Worm (Caenorhabditis elegans) whole organism, midembryonic: ENCODE measurements around the gene F40H3.3.

Source experiments
- T22C8.4 ChIP-seq: fragments of 200-800 bp; sonication (Bioruptor generic); IDR thresholded peaks from 2 replicates; pipeline ENCODE4 v1.3.6; 2022; ENCODE audit warnings: missing genetic modification characterization, missing compliant biosample characterization
- cog-1 ChIP-seq: sonication (generic microtip); optimal IDR thresholded peaks from 2 replicates; lab custom pipeline; 2016; ENCODE audit warnings: missing genetic modification characterization, missing compliant biosample characterization
- flt-1 ChIP-seq: fragments of 200-800 bp; sonication (Bioruptor generic); IDR thresholded peaks from 2 replicates; pipeline ENCODE4 v1.3.6; 2022; ENCODE audit warnings: missing genetic modification characterization, missing compliant biosample characterization
- klf-2 ChIP-seq: fragments of 200-800 bp; sonication (Bioruptor generic); conservative IDR thresholded peaks from 2 replicates; pipeline ENCODE4 v1.3.6; 2022; ENCODE audit warnings: missing genetic modification reagents, missing genetic modification characterization, missing compliant biosample characterization
- med-1 ChIP-seq: sonication (generic microtip); optimal IDR thresholded peaks from 2 replicates; lab custom pipeline; 2017; ENCODE audit warnings: missing genetic modification characterization, mild to moderate bottlenecking, missing compliant biosample characterization, antibody characterized with exemption, missing genetic modification reagents; ENCODE audit not compliant: insufficient read depth
- ref-1 ChIP-seq: fragments of 200-800 bp; sonication (Bioruptor generic); conservative IDR thresholded peaks from 2 replicates; pipeline ENCODE4 v1.3.6; 2022; ENCODE audit warnings: missing genetic modification reagents, missing genetic modification characterization, missing compliant biosample characterization
- tab-1 ChIP-seq: fragments of 200-800 bp; sonication (Bioruptor generic); IDR thresholded peaks from 2 replicates; pipeline ENCODE4 v1.3.6; 2022; ENCODE audit warnings: missing genetic modification characterization, missing compliant biosample characterization
- ztf-23 ChIP-seq: fragments of 200-800 bp; sonication (Bioruptor generic); IDR thresholded peaks from 2 replicates; pipeline ENCODE4 v1.3.6; 2022; ENCODE audit warnings: missing genetic modification reagents, missing genetic modification characterization, missing compliant biosample characterization
- ztf-29 ChIP-seq: fragments of 200-800 bp; sonication (Bioruptor generic); IDR thresholded peaks from 2 replicates; pipeline ENCODE4 v1.3.6; 2022; ENCODE audit warnings: missing genetic modification reagents, missing genetic modification characterization, missing compliant biosample characterization

Gene F40H3.3

ce11 chrII:6171228-6171627 is at the start of gene F40H3.3:
Gene F40H3.3, plus strand, starts transcription at chrII:6171507.
- no peak for TF ChIP-seq ref-1 (GFP tag; lab: Robert Waterston, UW)
- TF ChIP-seq ztf-23 (GFP tag; lab: Robert Waterston, UW): no peak
- no peak for TF ChIP-seq klf-2 (GFP tag; lab: Robert Waterston, UW)
- TF ChIP-seq cog-1: no peak
- no peak for TF ChIP-seq flt-1 (GFP tag; lab: Robert Waterston, UW)
- no peak for TF ChIP-seq T22C8.4 (GFP tag; lab: Robert Waterston, UW)

- TF ChIP-seq ztf-29 (GFP tag; lab: Robert Waterston, UW) (no peak), med-1 (no peak), klf-2 (GFP tag; lab: Robert Waterston, UW) (no peak), ref-1 (GFP tag; lab: Robert Waterston, UW) (no peak), tab-1 (GFP tag; lab: Robert Waterston, UW) (no peak), T22C8.4 (GFP tag; lab: Robert Waterston, UW) (no peak), cog-1 (no peak), flt-1 (GFP tag; lab: Robert Waterston, UW) (no peak), ztf-23 (GFP tag; lab: Robert Waterston, UW) (no peak)
Observed at ce11 chrII:6122641-6123424, 48.5 kb upstream of the F40H3.3 start.

ce11 chrII:6123513-6123912 is 47.8 kb upstream of the F40H3.3 start, which contains the start of gene C29H12.2:
Gene C29H12.2, plus strand, starts transcription at chrII:6123809.
- TF ChIP-seq ztf-29 (GFP tag; lab: Robert Waterston, UW) (no peak), med-1 (no peak), flt-1 (GFP tag; lab: Robert Waterston, UW) (no peak), klf-2 (GFP tag; lab: Robert Waterston, UW) (no peak), cog-1 (no peak), ref-1 (GFP tag; lab: Robert Waterston, UW) (no peak), tab-1 (GFP tag; lab: Robert Waterston, UW) (no peak), ztf-23 (GFP tag; lab: Robert Waterston, UW) (no peak), T22C8.4 (GFP tag; lab: Robert Waterston, UW) (no peak)

ce11 chrII:6125259-6125658 is 46.0 kb upstream of the F40H3.3 start, which contains the start of gene rars-2:
Gene rars-2, plus strand, starts transcription at chrII:6125559.
- TF ChIP-seq med-1 (no peak), ref-1 (GFP tag; lab: Robert Waterston, UW) (no peak), ztf-29 (GFP tag; lab: Robert Waterston, UW) (no peak), tab-1 (GFP tag; lab: Robert Waterston, UW) (no peak), ztf-23 (GFP tag; lab: Robert Waterston, UW) (no peak), T22C8.4 (GFP tag; lab: Robert Waterston, UW) (no peak), klf-2 (GFP tag; lab: Robert Waterston, UW) (no peak), cog-1 (no peak), flt-1 (GFP tag; lab: Robert Waterston, UW) (no peak)

- no peak for TF ChIP-seq ref-1 (GFP tag; lab: Robert Waterston, UW)
- TF ChIP-seq klf-2 (GFP tag; lab: Robert Waterston, UW): no peak
- no peak for TF ChIP-seq T22C8.4 (GFP tag; lab: Robert Waterston, UW)
Observed at ce11 chrII:6132595-6132994, 38.7 kb upstream of the F40H3.3 start, which contains the start of gene abts-3. Gene abts-3, plus strand, starts transcription at chrII:6132895.

- TF ChIP-seq tab-1 (GFP tag; lab: Robert Waterston, UW): no peak
- TF ChIP-seq flt-1 (GFP tag; lab: Robert Waterston, UW): no peak
- TF ChIP-seq cog-1: no peak
- no peak for TF ChIP-seq ref-1 (GFP tag; lab: Robert Waterston, UW)
Observed at ce11 chrII:6135530-6135929, 35.8 kb upstream of the F40H3.3 start.

ce11 chrII:6136712-6137111 is 34.6 kb upstream of the F40H3.3 start:
- TF ChIP-seq cog-1 (no peak), flt-1 (GFP tag; lab: Robert Waterston, UW) (no peak), med-1 (no peak), ref-1 (GFP tag; lab: Robert Waterston, UW) (no peak), tab-1 (GFP tag; lab: Robert Waterston, UW) (no peak), T22C8.4 (GFP tag; lab: Robert Waterston, UW) (no peak), klf-2 (GFP tag; lab: Robert Waterston, UW) (no peak), ztf-23 (GFP tag; lab: Robert Waterston, UW) (no peak), ztf-29 (GFP tag; lab: Robert Waterston, UW) (no peak)

- TF ChIP-seq med-1: no peak
Observed at ce11 chrII:6138138-6138537, 33.2 kb upstream of the F40H3.3 start.

- TF ChIP-seq ztf-29 (GFP tag; lab: Robert Waterston, UW) (no peak), klf-2 (GFP tag; lab: Robert Waterston, UW) (no peak), T22C8.4 (GFP tag; lab: Robert Waterston, UW) (no peak), med-1 (no peak), ref-1 (GFP tag; lab: Robert Waterston, UW) (no peak), flt-1 (GFP tag; lab: Robert Waterston, UW) (no peak), ztf-23 (GFP tag; lab: Robert Waterston, UW) (no peak), cog-1 (no peak), tab-1 (GFP tag; lab: Robert Waterston, UW) (no peak)
Observed at ce11 chrII:6139484-6139883, 31.8 kb upstream of the F40H3.3 start.

- no peak for TF ChIP-seq ztf-23 (GFP tag; lab: Robert Waterston, UW)
- TF ChIP-seq klf-2 (GFP tag; lab: Robert Waterston, UW): no peak
- TF ChIP-seq ztf-29 (GFP tag; lab: Robert Waterston, UW): no peak
- no peak for TF ChIP-seq flt-1 (GFP tag; lab: Robert Waterston, UW)
- no peak for TF ChIP-seq cog-1
- no peak for TF ChIP-seq T22C8.4 (GFP tag; lab: Robert Waterston, UW)
- TF ChIP-seq med-1: no peak
- no peak for TF ChIP-seq tab-1 (GFP tag; lab: Robert Waterston, UW)
- TF ChIP-seq ref-1 (GFP tag; lab: Robert Waterston, UW): no peak
Observed at ce11 chrII:6142539-6142938, 28.8 kb upstream of the F40H3.3 start.
